Worm (Caenorhabditis elegans): Measurements from ENCODE around the gene F09C6.15.

ce11 chrV:16880054-16880453 is 13.5 kb upstream of the F09C6.15 start, which contains the start of gene F09C6.3:
- TF ChIP-seq unc-62 (GFP tag; optimal IDR thresholded peaks at IDR 0.05), result no peak
- TF ChIP-seq ceh-16 (tag; optimal IDR thresholded peaks at IDR 0.05), result no peak
- no peak for TF ChIP-seq ama-1 (optimal IDR thresholded peaks at IDR 0.05)
- TF ChIP-seq ZK546.5 (tag; optimal IDR thresholded peaks at IDR 0.05), result no peak
- TF ChIP-seq R02D3.7 (tag; optimal IDR thresholded peaks at IDR 0.05), result no peak
- TF ChIP-seq unc-55 (GFP tag; optimal IDR thresholded peaks at IDR 0.05), result no peak
- TF ChIP-seq aly-2 (tag; optimal IDR thresholded peaks at IDR 0.05), result no peak
- TF ChIP-seq mdl-1 (tag; optimal IDR thresholded peaks at IDR 0.05), result no peak
- TF ChIP-seq nhr-11 (tag; optimal IDR thresholded peaks at IDR 0.05), result no peak
- TF ChIP-seq fos-1 (tag; optimal IDR thresholded peaks at IDR 0.05), result no peak
- no peak for TF ChIP-seq ztf-11 (tag; optimal IDR thresholded peaks at IDR 0.05)

All from whole organism, L2 larva.